Fruit fly (Drosophila melanogaster) Kc167 (cell line): Measurements from ENCODE around the gene Atf3.

Experiments
- Myc ChIP-seq: fragments of >200 bp; optimal IDR thresholded peaks from 2 replicates; lab custom pipeline; 2017; ENCODE audit warnings: missing external identifiers
- h ChIP-seq: fragments of >200 bp; optimal IDR thresholded peaks from 3 replicates; lab custom pipeline; 2018; ENCODE audit warnings: missing external identifiers
- insv ChIP-seq: fragments of >200 bp; optimal IDR thresholded peaks from 3 replicates; lab custom pipeline; 2018; ENCODE audit warnings: missing external identifiers
- psq ChIP-seq: fragments of >200 bp; optimal IDR thresholded peaks from 2 replicates; lab custom pipeline; 2017; ENCODE audit warnings: missing external identifiers
- ttk ChIP-seq: sonication (Bioruptor generic); optimal IDR thresholded peaks from 2 replicates; lab custom pipeline; 2017; ENCODE audit warnings: missing external identifiers

- TF ChIP-seq insv (lab: Kevin White, UChicago) (no peak), h (lab: Kevin White, UChicago) (no peak), Myc (lab: Kevin White, UChicago) (no peak), psq (lab: Kevin White, UChicago) (no peak), ttk (no peak)
Measured at dm6 chrX:1276757-1277527, 1.9 kb upstream of the Atf3 start.
